Worm (Caenorhabditis elegans): ENCODE measurements around the gene atl-1.
A peak's percentile ranks its signal among the peaks of the same experiment; 100 is the strongest.

DNA sequence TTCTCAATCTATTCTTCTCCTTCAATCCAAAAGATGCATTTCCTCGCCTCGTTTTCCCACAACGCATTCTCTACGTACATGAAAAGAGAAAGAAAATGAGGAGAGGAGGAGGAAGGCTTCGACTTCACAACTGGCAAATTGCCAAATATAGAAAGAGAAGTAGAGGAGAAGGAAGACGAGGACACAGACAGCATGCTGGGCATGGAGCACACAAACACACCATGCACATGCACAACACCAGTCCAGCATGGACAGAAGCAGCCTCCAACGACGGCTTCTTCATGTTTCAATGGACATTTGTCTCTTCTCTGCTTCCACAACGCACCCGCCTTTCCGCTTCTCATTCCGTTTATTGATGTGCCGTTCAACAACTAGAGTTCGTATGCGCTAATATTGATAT lies 19.2 kb upstream of the atl-1 start:
- TF ChIP-seq blmp-1 (tag; optimal IDR thresholded peaks at IDR 0.05) (no peak), dpl-1 (GFP tag; optimal IDR thresholded peaks at IDR 0.05) (peak in 1 of 3 experiments; percentile 4), elt-2 (tag; optimal IDR thresholded peaks at IDR 0.05) (no peak), ztf-11 (tag; optimal IDR thresholded peaks at IDR 0.05) (no peak), efl-1 (optimal IDR thresholded peaks at IDR 0.05) (peak; percentile 9 to 19), efl-1 (GFP tag; optimal IDR thresholded peaks at IDR 0.05 in 1 of 2) (no peak), fkh-8 (tag; optimal IDR thresholded peaks at IDR 0.05) (peak; percentile 71), nhr-28 (tag; optimal IDR thresholded peaks at IDR 0.05) (no peak), pqm-1 (tag; optimal IDR thresholded peaks at IDR 0.05) (no peak), snu-23 (GFP tag; optimal IDR thresholded peaks at IDR 0.05) (peak; percentile 13), nhr-11 (tag; optimal IDR thresholded peaks at IDR 0.05) (no peak), nhr-90 (tag; optimal IDR thresholded peaks at IDR 0.05; ENCODE audit: poor library complexity) (no peak), ama-1 (optimal IDR thresholded peaks at IDR 0.05) (no peak)

All from whole organism, L1 larva.